Worm (Caenorhabditis elegans) whole organism, mixed stage, embryonic: Measurements from ENCODE around the gene clec-28.

Source experiments
- M03D4.4 ChIP-seq: sonication (generic microtip); optimal IDR thresholded peaks from 2 replicates; lab custom pipeline; 2017; ENCODE audit warnings: mild to moderate bottlenecking, missing genetic modification characterization, missing compliant biosample characterization
- bed-3 ChIP-seq: fragments of 200-800 bp; sonication (Bioruptor generic); optimal IDR thresholded peaks from 3 replicates; lab custom pipeline; 2018; ENCODE audit warnings: mild to moderate bottlenecking, missing genetic modification characterization, moderate library complexity, missing compliant biosample characterization
- blmp-1 ChIP-seq: fragments of 150-350 bp; optimal IDR thresholded peaks from 2 replicates; lab custom pipeline; 2014; ENCODE audit warnings: missing biosample characterization, missing genetic modification characterization
- ceh-43 ChIP-seq: fragments of 200-800 bp; sonication (Bioruptor generic); optimal IDR thresholded peaks from 2 replicates; lab custom pipeline; 2018; ENCODE audit warnings: mild to moderate bottlenecking, missing genetic modification characterization, moderate library complexity, missing compliant biosample characterization
- ceh-83 ChIP-seq: fragments of 200-800 bp; sonication (Bioruptor generic); optimal IDR thresholded peaks from 2 replicates; lab custom pipeline; 2018; ENCODE audit warnings: mild to moderate bottlenecking, missing genetic modification characterization, missing compliant biosample characterization
- cnd-1 ChIP-seq: fragments of 200-800 bp; sonication (Bioruptor generic); optimal IDR thresholded peaks from 2 replicates; lab custom pipeline; 2018; ENCODE audit warnings: mild to moderate bottlenecking, missing genetic modification characterization, missing compliant biosample characterization
- flh-1 ChIP-seq: fragments of 200-800 bp; sonication (Bioruptor generic); optimal IDR thresholded peaks from 2 replicates; lab custom pipeline; 2018; ENCODE audit warnings: mild to moderate bottlenecking, missing genetic modification characterization, moderate library complexity, missing compliant biosample characterization
- ham-2 ChIP-seq: fragments of 200-800 bp; sonication (Bioruptor generic); optimal IDR thresholded peaks from 2 replicates; lab custom pipeline; 2018; ENCODE audit warnings: mild to moderate bottlenecking, missing genetic modification characterization, missing compliant biosample characterization
- hlh-1 ChIP-seq: fragments of 150-350 bp; optimal IDR thresholded peaks from 2 replicates; lab custom pipeline; 2014; ENCODE audit warnings: missing biosample characterization, missing genetic modification reagents, missing genetic modification characterization
- lin-13 ChIP-seq: fragments of 150-350 bp; optimal IDR thresholded peaks from 2 replicates; lab custom pipeline; 2014; ENCODE audit warnings: missing biosample characterization, missing genetic modification characterization
- lin-32 ChIP-seq: fragments of 200-800 bp; sonication (Bioruptor generic); optimal IDR thresholded peaks from 2 replicates; lab custom pipeline; 2018; ENCODE audit warnings: mild to moderate bottlenecking, missing genetic modification characterization, missing compliant biosample characterization
- lsy-2 ChIP-seq: fragments of 150-350 bp; optimal IDR thresholded peaks from 2 replicates; lab custom pipeline; 2014; ENCODE audit warnings: missing biosample characterization, missing genetic modification characterization
- mab-5 ChIP-seq: fragments of 150-350 bp; optimal IDR thresholded peaks from 2 replicates; lab custom pipeline; 2014; ENCODE audit warnings: missing biosample characterization, missing genetic modification characterization
- mep-1 ChIP-seq: fragments of 150-350 bp; optimal IDR thresholded peaks from 2 replicates; lab custom pipeline; 2017; ENCODE audit warnings: missing biosample characterization, missing genetic modification reagents, missing genetic modification characterization, inconsistent platforms
- nhr-2 ChIP-seq: fragments of 150-350 bp; optimal IDR thresholded peaks from 2 replicates; lab custom pipeline; 2014; ENCODE audit warnings: missing biosample characterization, missing genetic modification characterization
- nhr-237 ChIP-seq: fragments of 150-350 bp; optimal IDR thresholded peaks from 2 replicates; lab custom pipeline; 2014; ENCODE audit warnings: missing biosample characterization, missing genetic modification characterization
- nhr-28 ChIP-seq: fragments of 150-350 bp; optimal IDR thresholded peaks from 2 replicates; lab custom pipeline; 2014; ENCODE audit warnings: missing biosample characterization, missing genetic modification characterization
- nhr-76 ChIP-seq: sonication (generic microtip); optimal IDR thresholded peaks from 2 replicates; lab custom pipeline; 2017; ENCODE audit warnings: missing biosample characterization, missing genetic modification characterization
- pha-4 ChIP-seq: fragments of 150-350 bp; optimal IDR thresholded peaks from 2 replicates; lab custom pipeline; 2018; ENCODE audit warnings: missing biosample characterization, missing genetic modification reagents, missing genetic modification characterization
- sem-2 ChIP-seq: fragments of 200-800 bp; sonication (Bioruptor generic); optimal IDR thresholded peaks from 2 replicates; lab custom pipeline; 2018; ENCODE audit warnings: mild to moderate bottlenecking, missing genetic modification characterization, missing compliant biosample characterization
- snpc-4 ChIP-seq: fragments of 150-350 bp; optimal IDR thresholded peaks from 2 replicates; lab custom pipeline; 2014; ENCODE audit warnings: missing biosample characterization, missing genetic modification characterization
- sptf-1 ChIP-seq: sonication (generic microtip); optimal IDR thresholded peaks from 2 replicates; lab custom pipeline; 2017; ENCODE audit warnings: mild to moderate bottlenecking, missing genetic modification characterization, moderate library complexity, missing compliant biosample characterization
- tbx-8 ChIP-seq: fragments of 200-800 bp; sonication (Bioruptor generic); optimal IDR thresholded peaks from 2 replicates; lab custom pipeline; 2018; ENCODE audit warnings: mild to moderate bottlenecking, missing genetic modification characterization, moderate library complexity, missing compliant biosample characterization
- unc-120 ChIP-seq: sonication (generic microtip); optimal IDR thresholded peaks from 2 replicates; lab custom pipeline; 2017; ENCODE audit warnings: missing genetic modification characterization, missing compliant biosample characterization; ENCODE audit not compliant: poor library complexity, severe bottlenecking
- unc-39 ChIP-seq: fragments of 150-350 bp; optimal IDR thresholded peaks from 2 replicates; lab custom pipeline; 2014; ENCODE audit warnings: missing biosample characterization, missing genetic modification characterization
- unc-62 ChIP-seq: fragments of 150-350 bp; optimal IDR thresholded peaks from 2 replicates; lab custom pipeline; 2014; ENCODE audit warnings: missing biosample characterization, missing genetic modification reagents, missing genetic modification characterization
- zip-8 ChIP-seq: fragments of 150-350 bp; optimal IDR thresholded peaks from 2 replicates; lab custom pipeline; 2014; ENCODE audit warnings: missing biosample characterization, missing genetic modification characterization
- ztf-11 ChIP-seq: fragments of 150-350 bp; optimal IDR thresholded peaks from 2 replicates; lab custom pipeline; 2014; ENCODE audit warnings: missing biosample characterization, missing genetic modification characterization

Gene clec-28

DNA sequence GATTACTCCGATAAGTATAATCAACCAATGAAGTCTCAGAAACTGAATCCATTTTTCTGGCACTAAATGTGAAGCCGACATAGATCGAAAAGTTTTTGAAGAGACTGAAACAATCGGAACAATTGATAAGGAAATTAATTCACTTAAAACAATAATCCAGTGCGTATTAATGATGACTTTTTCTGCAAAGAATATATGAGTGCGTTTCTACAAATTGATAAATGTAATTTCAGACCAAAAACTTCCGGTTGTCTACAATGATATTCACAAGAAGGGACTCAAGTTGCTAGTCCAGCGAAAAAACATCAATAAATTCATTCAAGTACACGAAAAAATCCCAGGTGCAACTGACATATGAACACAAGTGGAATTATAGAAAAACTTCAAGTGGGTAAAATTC is 4.2 kb downstream of the clec-28 start, which contains the start of gene clec-33:
Gene clec-33 (minus strand): TSS at position 101 of the 400 bp plus-strand sequence.
- TF ChIP-seq mep-1 (tag; lab: Kevin White, UChicago) (no peak), mab-5 (tag; lab: Kevin White, UChicago) (no peak), lin-32 (GFP tag; lab: Kevin White, UChicago) (no peak), ham-2 (no peak), nhr-237 (tag; lab: Kevin White, UChicago) (no peak)

- TF ChIP-seq pha-4 (tag; lab: Kevin White, UChicago) (no peak), lsy-2 (no peak), ceh-43 (GFP tag; lab: Kevin White, UChicago) (no peak), M03D4.4 (tag; lab: Kevin White, UChicago) (no peak), mep-1 (tag; lab: Kevin White, UChicago) (no peak), bed-3 (GFP tag; lab: Kevin White, UChicago) (no peak), cnd-1 (no peak), zip-8 (tag; lab: Kevin White, UChicago) (no peak), hlh-1 (tag; lab: Kevin White, UChicago) (no peak), sptf-1 (tag; lab: Kevin White, UChicago) (no peak), sem-2 (GFP tag; lab: Kevin White, UChicago) (no peak)
These were observed 5.9 kb downstream of the clec-28 start, which contains the start of gene thn-4 for ce11 chrV:16871387-16871786. Gene thn-4, minus strand, starts transcription at chrV:16871487.

- TF ChIP-seq tbx-8 (GFP tag; lab: Kevin White, UChicago) (no peak), blmp-1 (tag; lab: Kevin White, UChicago) (no peak), unc-62 (GFP tag; lab: Kevin White, UChicago) (no peak), sptf-1 (tag; lab: Kevin White, UChicago) (no peak), unc-39 (tag; lab: Kevin White, UChicago) (no peak), nhr-2 (no peak), cnd-1 (no peak), mab-5 (tag; lab: Kevin White, UChicago) (no peak)
- TF ChIP-seq, all 35 proteins: peak for 0
These were observed 8.1 kb downstream of the clec-28 start, which contains the start of gene srw-23 for ce11 chrV:16873642-16874041. Gene srw-23, plus strand, starts transcription at chrV:16873942.

ce11 chrV:16874966-16875365 is 9.5 kb downstream of the clec-28 start, which contains the start of gene F49A5.10:
Gene F49A5.10, plus strand, starts transcription at chrV:16875266.
- no peak for TF ChIP-seq ztf-11 (tag; lab: Kevin White, UChicago)
- no peak for TF ChIP-seq zip-8 (tag; lab: Kevin White, UChicago)
- no peak for TF ChIP-seq flh-1 (GFP tag; lab: Kevin White, UChicago)
- TF ChIP-seq cnd-1: no peak
- no peak for TF ChIP-seq pha-4 (tag; lab: Kevin White, UChicago)
- no peak for TF ChIP-seq bed-3 (GFP tag; lab: Kevin White, UChicago)
- no peak for TF ChIP-seq unc-120 (tag; lab: Kevin White, UChicago)
- TF ChIP-seq snpc-4 (tag; lab: Kevin White, UChicago): no peak
- TF ChIP-seq mab-5 (tag; lab: Kevin White, UChicago): no peak
- no peak for TF ChIP-seq lin-32 (GFP tag; lab: Kevin White, UChicago)
- TF ChIP-seq lsy-2: no peak
- TF ChIP-seq M03D4.4 (tag; lab: Kevin White, UChicago): no peak
- TF ChIP-seq sem-2 (GFP tag; lab: Kevin White, UChicago): no peak
- no peak for TF ChIP-seq sptf-1 (tag; lab: Kevin White, UChicago)
- TF ChIP-seq nhr-76 (tag; lab: Kevin White, UChicago): no peak
- TF ChIP-seq unc-39 (tag; lab: Kevin White, UChicago): no peak
- TF ChIP-seq hlh-1 (tag; lab: Kevin White, UChicago): no peak
- no peak for TF ChIP-seq ceh-83 (GFP tag; lab: Kevin White, UChicago)

DNA sequence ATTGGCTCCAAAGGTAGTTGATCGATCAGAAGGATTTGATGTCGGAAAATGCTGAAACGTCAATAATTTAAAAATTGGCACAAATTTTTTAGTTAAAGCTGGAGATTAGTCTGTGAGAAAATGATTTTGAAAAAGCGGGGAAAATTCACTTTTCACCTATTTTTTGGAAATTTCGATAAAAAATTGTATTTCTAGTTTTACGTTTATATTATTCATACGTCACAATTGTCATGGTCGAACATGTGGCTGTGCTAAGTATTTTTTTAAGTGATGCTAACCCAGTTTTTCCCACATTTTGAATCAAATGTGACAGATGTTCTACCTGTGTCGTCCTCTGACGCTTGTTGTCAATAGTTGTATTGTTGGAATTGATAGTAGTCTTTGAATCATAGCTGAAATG is 14.0 kb downstream of the clec-28 start:
- TF ChIP-seq nhr-28 (tag; lab: Kevin White, UChicago) (no peak), nhr-76 (tag; lab: Kevin White, UChicago) (no peak), pha-4 (tag; lab: Kevin White, UChicago) (no peak), sptf-1 (tag; lab: Kevin White, UChicago) (no peak)

- TF ChIP-seq nhr-237 (tag; lab: Kevin White, UChicago) (no peak), lin-13 (tag; lab: Kevin White, UChicago) (no peak), hlh-1 (tag; lab: Kevin White, UChicago) (no peak)
These were observed 14.6 kb downstream of the clec-28 start, which contains the start of gene F09C6.3 for ce11 chrV:16880054-16880453. Gene F09C6.3, minus strand, starts transcription at chrV:16880154.
